Fruit fly (Drosophila melanogaster) whole organism, adult: ENCODE results near the gene drm.

Experiments used
- CG11617 ChIP-seq: fragments of 200-800 bp; sonication (Bioruptor generic); optimal IDR thresholded peaks from 2 replicates; lab custom pipeline; 2017; ENCODE audit warnings: mild to moderate bottlenecking, missing biosample characterization, missing genetic modification reagents, missing genetic modification characterization
- CG12768 ChIP-seq: fragments of 200-800 bp; sonication (Bioruptor generic); optimal IDR thresholded peaks from 2 replicates; lab custom pipeline; 2017; ENCODE audit warnings: missing biosample characterization, missing genetic modification characterization, mild to moderate bottlenecking, moderate library complexity, missing genetic modification reagents
- CG14711 ChIP-seq: fragments of 200-800 bp; sonication (Bioruptor generic); optimal IDR thresholded peaks from 2 replicates; lab custom pipeline; 2018; ENCODE audit warnings: missing biosample characterization, mild to moderate bottlenecking, missing genetic modification characterization, moderate library complexity
- CG1620 ChIP-seq: fragments of 200-800 bp; sonication (Bioruptor generic); optimal IDR thresholded peaks from 2 replicates; lab custom pipeline; 2016; ENCODE audit warnings: missing biosample characterization, missing genetic modification characterization
- CG33017 ChIP-seq: fragments of 200-800 bp; sonication (Bioruptor generic); optimal IDR thresholded peaks from 2 replicates; lab custom pipeline; 2018; ENCODE audit warnings: missing biosample characterization, mild to moderate bottlenecking, missing genetic modification characterization, moderate library complexity
- CG5204 ChIP-seq: fragments of 200-800 bp; sonication (Bioruptor generic); optimal IDR thresholded peaks from 2 replicates; lab custom pipeline; 2016; ENCODE audit warnings: missing biosample characterization, missing genetic modification characterization
- CG7045 ChIP-seq: fragments of 200-800 bp; sonication (Bioruptor generic); optimal IDR thresholded peaks from 2 replicates; lab custom pipeline; 2017; ENCODE audit warnings: missing biosample characterization, mild to moderate bottlenecking, missing genetic modification characterization
- CG7101 ChIP-seq: fragments of 200-800 bp; sonication (Bioruptor generic); optimal IDR thresholded peaks from 2 replicates; lab custom pipeline; 2018; ENCODE audit warnings: missing biosample characterization, mild to moderate bottlenecking, missing genetic modification characterization, moderate library complexity
- Clk ChIP-seq: fragments of 200-800 bp; sonication (Bioruptor generic); optimal IDR thresholded peaks from 2 replicates; lab custom pipeline; 2017; ENCODE audit warnings: missing biosample characterization, missing genetic modification characterization
- Crg-1 ChIP-seq: fragments of 200-800 bp; sonication (Bioruptor generic); optimal IDR thresholded peaks from 2 replicates; lab custom pipeline; 2016; ENCODE audit warnings: missing biosample characterization, missing genetic modification characterization
- Hr96 ChIP-seq: fragments of 200-800 bp; sonication (Bioruptor generic); optimal IDR thresholded peaks from 2 replicates; lab custom pipeline; 2016; ENCODE audit warnings: missing biosample characterization, missing genetic modification characterization
- Mnt ChIP-seq: fragments of 200-800 bp; sonication (Bioruptor generic); optimal IDR thresholded peaks from 2 replicates; lab custom pipeline; 2016; ENCODE audit warnings: missing biosample characterization, mild to moderate bottlenecking, missing genetic modification characterization
- bab1 ChIP-seq: fragments of 200-800 bp; sonication (Bioruptor generic); optimal IDR thresholded peaks from 3 replicates; lab custom pipeline; 2019; ENCODE audit warnings: missing biosample characterization, mild to moderate bottlenecking, missing genetic modification characterization, moderate library complexity
- cic ChIP-seq: fragments of 200-800 bp; sonication (Bioruptor generic); optimal IDR thresholded peaks from 2 replicates; lab custom pipeline; 2017; ENCODE audit warnings: missing biosample characterization, mild to moderate bottlenecking, missing genetic modification characterization, moderate library complexity
- cnc ChIP-seq, 2 experiments: fragments of >200 bp; optimal IDR thresholded peaks; 2 replicates each; lab custom pipeline; 2017
- kay ChIP-seq: fragments of 200-800 bp; sonication (Bioruptor generic); peaks from one replicate; lab custom pipeline; 2016; ENCODE audit warnings: missing biosample characterization, missing genetic modification characterization, borderline replicate concordance
- ovo ChIP-seq: fragments of 200-800 bp; sonication (Bioruptor generic); optimal IDR thresholded peaks from 2 replicates; lab custom pipeline; 2016; ENCODE audit warnings: missing biosample characterization, missing genetic modification characterization
- pad ChIP-seq: fragments of 200-800 bp; sonication (Bioruptor generic); optimal IDR thresholded peaks from 3 replicates; lab custom pipeline; 2017; ENCODE audit warnings: missing biosample characterization, missing genetic modification characterization, mild to moderate bottlenecking, moderate library complexity, missing genetic modification reagents
- tj ChIP-seq: fragments of 200-800 bp; sonication (Bioruptor generic); optimal IDR thresholded peaks from 3 replicates; lab custom pipeline; 2017; ENCODE audit warnings: missing biosample characterization, mild to moderate bottlenecking, missing genetic modification characterization, moderate library complexity
- toe ChIP-seq: fragments of 200-800 bp; sonication (Bioruptor generic); optimal IDR thresholded peaks from 2 replicates; lab custom pipeline; 2016; ENCODE audit warnings: missing biosample characterization, missing genetic modification characterization

drm gene

dm6 chr2L:3584296-3584671, 45.2 kb downstream of the drm start:
- TF ChIP-seq bab1 (GFP tag; lab: Kevin White, UChicago) (no peak), cic (no peak), CG7101 (no peak), tj (no peak), CG5204 (GFP tag; lab: Kevin White, UChicago) (no peak), kay (GFP tag; lab: Kevin White, UChicago) (no peak), pad (GFP tag; lab: Kevin White, UChicago) (no peak), Mnt (no peak), CG12768 (no peak), ovo (GFP tag; lab: Kevin White, UChicago) (no peak), cnc (optimal IDR thresholded peaks at IDR 0.05; lab: Kevin White, UChicago) (no peak), Hr96 (GFP tag; lab: Kevin White, UChicago) (no peak), CG14711 (tag; lab: Kevin White, UChicago) (no peak), CG1620 (GFP tag; lab: Kevin White, UChicago) (no peak), CG11617 (GFP tag; lab: Kevin White, UChicago) (no peak), toe (GFP tag; lab: Kevin White, UChicago) (no peak)

DNA sequence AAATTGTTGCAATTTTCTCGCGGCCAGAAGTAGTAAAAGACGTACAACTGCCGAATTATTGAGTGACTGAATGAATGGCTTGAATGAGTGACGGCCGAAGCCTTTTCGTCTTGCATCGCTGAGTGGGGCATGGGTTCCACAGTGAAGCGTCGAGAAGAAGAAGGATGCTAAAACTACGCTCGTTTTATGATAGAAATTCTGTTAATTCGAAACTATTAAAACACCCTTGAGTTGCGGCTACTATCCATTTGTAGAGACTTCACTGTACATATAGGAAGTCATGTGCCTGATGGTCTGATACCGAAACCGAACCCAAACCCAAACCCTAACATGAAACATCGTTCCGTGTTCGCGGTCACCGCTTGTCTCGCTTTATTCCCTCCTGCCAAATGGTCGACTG, 46.3 kb downstream of the drm start:
- TF ChIP-seq CG5204 (GFP tag; lab: Kevin White, UChicago) (no peak), CG11617 (GFP tag; lab: Kevin White, UChicago) (no peak), ovo (GFP tag; lab: Kevin White, UChicago) (no peak), Clk (GFP tag; lab: Kevin White, UChicago) (no peak), Crg-1 (GFP tag; lab: Kevin White, UChicago) (no peak), CG33017 (tag; lab: Kevin White, UChicago) (no peak), Hr96 (GFP tag; lab: Kevin White, UChicago) (no peak), cnc (optimal IDR thresholded peaks at IDR 0.05; lab: Kevin White, UChicago) (no peak)

- TF ChIP-seq CG14711 (tag; lab: Kevin White, UChicago) (no peak), CG11617 (GFP tag; lab: Kevin White, UChicago) (no peak), ovo (GFP tag; lab: Kevin White, UChicago) (no peak), CG7045 (GFP tag; lab: Kevin White, UChicago) (no peak), CG1620 (GFP tag; lab: Kevin White, UChicago) (no peak), Clk (GFP tag; lab: Kevin White, UChicago) (no peak), CG33017 (tag; lab: Kevin White, UChicago) (no peak), CG12768 (no peak), cic (no peak), Mnt (no peak), kay (GFP tag; lab: Kevin White, UChicago) (no peak), bab1 (GFP tag; lab: Kevin White, UChicago) (no peak), toe (GFP tag; lab: Kevin White, UChicago) (no peak)
Observed at dm6 chr2L:3587286-3587685, 48.2 kb downstream of the drm start.

- TF ChIP-seq CG12768 (no peak), CG11617 (GFP tag; lab: Kevin White, UChicago) (no peak), CG7101 (no peak), tj (no peak), Mnt (no peak), CG7045 (GFP tag; lab: Kevin White, UChicago) (no peak), Crg-1 (GFP tag; lab: Kevin White, UChicago) (no peak), Clk (GFP tag; lab: Kevin White, UChicago) (no peak), CG14711 (tag; lab: Kevin White, UChicago) (no peak), cnc (optimal IDR thresholded peaks at IDR 0.05; lab: Kevin White, UChicago) (no peak), CG1620 (GFP tag; lab: Kevin White, UChicago) (no peak)
Observed at dm6 chr2L:3587907-3588733, 49.1 kb downstream of the drm start.

dm6 chr2L:3588841-3589240, 49.8 kb downstream of the drm start:
- TF ChIP-seq ovo (GFP tag; lab: Kevin White, UChicago) (no peak), CG7101 (no peak), Crg-1 (GFP tag; lab: Kevin White, UChicago) (no peak), CG7045 (GFP tag; lab: Kevin White, UChicago) (no peak), bab1 (GFP tag; lab: Kevin White, UChicago) (no peak)

DNA sequence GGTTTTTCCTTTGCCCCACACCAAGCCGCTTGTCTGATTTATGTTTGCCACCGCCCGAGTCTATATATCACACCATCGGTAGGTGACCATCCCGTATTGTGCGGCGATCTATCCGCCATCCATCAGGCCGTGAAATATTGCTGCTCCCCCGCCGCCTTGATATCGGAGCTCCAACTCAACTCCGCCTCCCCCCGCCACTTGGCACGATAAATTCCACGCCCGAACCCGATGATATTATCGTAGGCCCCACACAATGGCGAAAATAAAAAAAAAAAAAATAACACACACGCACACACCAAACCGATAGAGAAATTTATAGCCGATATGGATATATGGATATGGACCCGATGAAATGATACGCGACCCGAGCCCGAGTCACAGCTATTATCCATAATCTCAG, 51.8 kb downstream of the drm start:
- TF ChIP-seq tj: no peak
- no peak for TF ChIP-seq CG33017 (tag; lab: Kevin White, UChicago)
- no peak for TF ChIP-seq CG7045 (GFP tag; lab: Kevin White, UChicago)

DNA sequence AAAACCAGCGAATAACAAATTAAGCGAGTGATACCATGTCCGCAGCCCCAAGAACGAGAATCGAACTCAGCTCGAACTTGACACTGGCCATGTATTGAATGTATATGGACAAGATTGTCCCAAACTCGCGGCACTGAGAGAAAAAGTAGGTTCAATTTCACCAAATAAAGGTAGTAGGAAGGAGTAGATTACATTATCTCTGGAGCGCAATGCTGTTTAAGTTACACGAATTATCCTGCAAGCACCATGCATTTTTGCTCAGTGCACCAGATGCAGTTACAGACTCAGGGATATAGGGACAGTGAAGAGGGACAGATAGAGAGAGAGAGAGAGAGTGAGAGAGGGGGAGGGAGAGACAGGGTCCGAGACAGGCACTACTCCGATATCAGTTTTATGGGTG, 55.0 kb downstream of the drm start:
- TF ChIP-seq ovo (GFP tag; lab: Kevin White, UChicago) (no peak), tj (no peak), CG7101 (no peak), kay (GFP tag; lab: Kevin White, UChicago) (no peak), CG12768 (no peak), Clk (GFP tag; lab: Kevin White, UChicago) (no peak), CG5204 (GFP tag; lab: Kevin White, UChicago) (no peak), bab1 (GFP tag; lab: Kevin White, UChicago) (no peak), cic (no peak), Mnt (no peak), CG33017 (tag; lab: Kevin White, UChicago) (no peak), cnc (optimal IDR thresholded peaks at IDR 0.05; lab: Kevin White, UChicago) (no peak), CG7045 (GFP tag; lab: Kevin White, UChicago) (no peak), CG14711 (tag; lab: Kevin White, UChicago) (no peak), CG11617 (GFP tag; lab: Kevin White, UChicago) (no peak), toe (GFP tag; lab: Kevin White, UChicago) (no peak), Hr96 (GFP tag; lab: Kevin White, UChicago) (no peak), Crg-1 (GFP tag; lab: Kevin White, UChicago) (no peak), CG1620 (GFP tag; lab: Kevin White, UChicago) (no peak), pad (GFP tag; lab: Kevin White, UChicago) (no peak)
